Worm (Caenorhabditis elegans) whole organism, L3 larva: ENCODE data around the gene Y113G7A.22.

Source experiments
- ceh-82 ChIP-seq: fragments of 150-350 bp; optimal IDR thresholded peaks from 2 replicates; lab custom pipeline; 2014; ENCODE audit warnings: missing biosample characterization, missing genetic modification characterization
- elt-2 ChIP-seq: sonication (generic microtip); optimal IDR thresholded peaks from 2 replicates; lab custom pipeline; 2016; ENCODE audit warnings: missing genetic modification reagents, mild to moderate bottlenecking, missing genetic modification characterization, missing compliant biosample characterization
- fkh-10 ChIP-seq: sonication (generic microtip); optimal IDR thresholded peaks from 2 replicates; lab custom pipeline; 2017; ENCODE audit warnings: missing biosample characterization, missing genetic modification reagents, missing genetic modification characterization
- fos-1 ChIP-seq: fragments of 150-350 bp; optimal IDR thresholded peaks from 2 replicates; lab custom pipeline; 2014; ENCODE audit warnings: missing biosample characterization, missing genetic modification characterization
- lin-39 ChIP-seq: fragments of 150-350 bp; optimal IDR thresholded peaks from 2 replicates; lab custom pipeline; 2018; ENCODE audit warnings: missing biosample characterization, missing genetic modification reagents, missing genetic modification characterization
- nhr-11 ChIP-seq: fragments of 150-350 bp; optimal IDR thresholded peaks from 2 replicates; lab custom pipeline; 2014; ENCODE audit warnings: missing biosample characterization, missing genetic modification characterization
- nhr-12 ChIP-seq: fragments of 150-350 bp; optimal IDR thresholded peaks from 2 replicates; lab custom pipeline; 2014; ENCODE audit warnings: missing biosample characterization, missing genetic modification characterization
- nhr-25 ChIP-seq: sonication (generic microtip); optimal IDR thresholded peaks from 2 replicates; lab custom pipeline; 2017; ENCODE audit warnings: missing biosample characterization, missing genetic modification characterization
- sea-2 ChIP-seq: fragments of 150-350 bp; sonication (generic microtip); optimal IDR thresholded peaks from 4 replicates; lab custom pipeline; 2014; ENCODE audit warnings: missing biosample characterization, missing genetic modification reagents, missing genetic modification characterization
- tbx-2 ChIP-seq: sonication (generic microtip); optimal IDR thresholded peaks from 2 replicates; lab custom pipeline; 2016; ENCODE audit warnings: mild to moderate bottlenecking, missing genetic modification characterization, missing compliant biosample characterization
- unc-62 ChIP-seq: fragments of 150-350 bp; sonication (generic microtip); optimal IDR thresholded peaks from 4 replicates; lab custom pipeline; 2014; ENCODE audit warnings: missing biosample characterization, missing genetic modification reagents, missing genetic modification characterization
- ztf-11 ChIP-seq: fragments of 150-350 bp; optimal IDR thresholded peaks from 2 replicates; lab custom pipeline; 2014; ENCODE audit warnings: missing biosample characterization, missing genetic modification characterization

DNA sequence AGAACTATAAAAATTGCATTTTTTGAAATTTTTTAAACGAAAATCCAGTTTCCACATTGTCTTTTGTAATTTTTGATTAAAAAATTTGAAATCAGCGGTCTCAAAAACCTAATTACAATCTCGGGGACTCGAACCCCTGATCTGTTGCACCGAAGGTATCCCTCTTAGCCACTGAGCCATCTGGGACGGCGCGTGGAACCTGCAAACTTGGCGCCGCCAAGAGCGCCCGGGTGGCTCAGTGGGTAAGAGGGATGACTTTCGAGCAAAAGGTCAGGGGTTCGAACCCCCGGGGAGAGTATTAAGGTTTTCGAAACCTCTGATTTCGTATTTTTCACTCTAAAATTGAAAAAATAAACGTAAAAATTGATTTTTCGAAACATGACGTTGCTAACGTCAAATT lies 12.1 kb downstream of the Y113G7A.22 start:
- TF ChIP-seq unc-62 (GFP tag; lab: Kevin White, UChicago) (no peak), fos-1 (tag; lab: Kevin White, UChicago) (no peak), ceh-82 (tag; lab: Kevin White, UChicago) (no peak), ztf-11 (tag; lab: Kevin White, UChicago) (no peak), nhr-11 (tag; lab: Kevin White, UChicago) (no peak), nhr-12 (tag; lab: Kevin White, UChicago) (no peak), fkh-10 (GFP tag; lab: Kevin White, UChicago) (no peak), sea-2 (GFP tag; lab: Kevin White, UChicago) (no peak), nhr-25 (no peak), elt-2 (tag; lab: Kevin White, UChicago) (no peak), tbx-2 (tag; lab: Kevin White, UChicago) (no peak), lin-39 (tag; lab: Kevin White, UChicago) (no peak)
